Fruit fly (Drosophila melanogaster) S2 (cell line): ENCODE measurements around the gene CG31709.
A peak's percentile ranks its signal among the peaks of the same experiment; 100 is the strongest.

ENCODE experiments used
- CG8478 ChIP-seq: fragments of >200 bp; optimal IDR thresholded peaks from 2 replicates; lab custom pipeline; 2018
- CTCF ChIP-seq, 2 experiments: fragments of >200 bp; optimal IDR thresholded peaks; 2 replicates each; lab custom pipeline; 2018

The CG31709 gene

DNA sequence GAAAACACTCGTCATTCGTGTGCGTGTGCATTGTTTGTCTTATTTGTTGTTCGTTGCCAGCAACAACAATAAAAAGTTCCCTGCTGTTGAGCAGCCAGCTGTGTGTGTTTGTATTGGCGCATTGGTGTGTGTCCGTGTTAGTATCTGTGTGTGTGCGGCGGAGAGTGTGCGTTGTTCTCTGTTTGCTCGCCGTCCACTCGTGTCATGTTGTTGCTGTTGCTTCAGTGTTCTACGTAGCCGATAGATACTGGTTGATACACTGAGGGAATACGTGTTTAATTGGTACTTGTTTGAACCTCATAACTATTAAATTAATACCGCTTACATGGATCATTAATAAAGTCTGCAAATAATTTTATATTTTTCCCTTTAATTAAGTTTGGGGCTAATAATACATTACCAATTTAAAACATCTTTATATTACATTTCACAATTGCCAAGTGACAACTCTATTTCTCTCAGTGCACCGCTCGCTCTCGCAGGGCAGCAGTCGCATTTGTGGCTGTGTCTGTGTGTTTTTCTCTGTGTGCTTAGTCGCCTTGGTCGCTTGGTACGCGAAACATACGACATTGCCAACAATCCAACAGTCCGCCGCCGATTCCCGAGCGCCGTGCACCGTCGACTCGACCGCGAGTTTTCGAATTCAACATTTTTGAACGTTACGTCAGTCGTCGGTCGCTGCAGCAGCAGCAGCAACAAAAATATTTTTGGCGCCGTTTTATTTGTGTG lies 10.9 kb downstream of the CG31709 start, which contains the start of gene brwl:
Gene brwl, plus strand, starts transcription at position 531 of the 729 bp plus-strand sequence.
- TF ChIP-seq CTCF (optimal IDR thresholded peaks at IDR 0.05; lab: Kevin White, UChicago) (no peak), CG8478 (lab: Kevin White, UChicago) (no peak)

DNA sequence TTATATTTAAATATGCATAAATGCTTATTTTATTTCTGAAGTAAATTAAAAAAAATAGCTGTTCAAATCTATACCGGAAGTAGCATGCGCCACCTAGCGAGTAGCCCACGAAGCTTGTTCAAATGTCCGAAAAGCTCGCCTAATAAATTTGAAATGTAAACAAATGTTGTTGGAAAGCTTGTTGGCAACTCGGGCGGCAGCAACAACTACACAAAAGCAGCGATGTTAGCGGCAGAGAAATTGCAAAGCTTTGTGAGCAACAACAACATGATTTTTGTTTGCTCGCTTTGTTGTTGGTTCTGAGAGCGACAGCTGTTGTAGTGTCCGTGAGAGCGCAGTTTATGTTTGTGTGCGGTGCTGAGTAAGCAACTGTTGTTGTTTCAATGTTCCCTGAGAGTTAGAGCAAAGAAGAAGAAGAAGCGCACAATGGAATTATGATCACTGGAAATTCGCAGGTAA lies 12.0 kb downstream of the CG31709 start:
- TF ChIP-seq CG8478 (lab: Kevin White, UChicago) (no peak), CTCF (optimal IDR thresholded peaks at IDR 0.05; lab: Kevin White, UChicago) (peak; percentile 63 to 65)

DNA sequence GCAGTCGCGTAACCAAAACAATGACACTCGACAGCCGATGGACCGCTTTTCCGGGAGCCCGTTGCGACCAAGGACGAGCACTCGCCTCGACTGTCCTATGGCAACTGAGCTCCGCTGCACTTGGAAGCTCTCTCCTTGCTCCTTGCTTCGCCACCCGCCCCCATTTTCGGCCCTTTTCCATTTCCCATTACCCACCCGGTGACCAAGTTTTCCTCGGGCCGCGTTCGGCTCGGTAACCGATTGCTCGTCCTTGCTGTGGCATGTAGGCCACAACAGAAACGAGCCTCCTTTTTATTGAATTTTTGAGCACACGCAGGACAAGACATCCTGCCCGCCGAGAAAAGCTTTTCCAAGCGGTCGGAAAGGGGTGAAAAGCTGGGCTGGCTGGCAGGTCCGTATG lies 12.8 kb downstream of the CG31709 start, which contains the start of gene jp:
Gene jp, minus strand, starts transcription at position 95 of the 400 bp plus-strand sequence.
- TF ChIP-seq CTCF (optimal IDR thresholded peaks at IDR 0.05; lab: Kevin White, UChicago) (no peak), CG8478 (lab: Kevin White, UChicago) (no peak)

DNA sequence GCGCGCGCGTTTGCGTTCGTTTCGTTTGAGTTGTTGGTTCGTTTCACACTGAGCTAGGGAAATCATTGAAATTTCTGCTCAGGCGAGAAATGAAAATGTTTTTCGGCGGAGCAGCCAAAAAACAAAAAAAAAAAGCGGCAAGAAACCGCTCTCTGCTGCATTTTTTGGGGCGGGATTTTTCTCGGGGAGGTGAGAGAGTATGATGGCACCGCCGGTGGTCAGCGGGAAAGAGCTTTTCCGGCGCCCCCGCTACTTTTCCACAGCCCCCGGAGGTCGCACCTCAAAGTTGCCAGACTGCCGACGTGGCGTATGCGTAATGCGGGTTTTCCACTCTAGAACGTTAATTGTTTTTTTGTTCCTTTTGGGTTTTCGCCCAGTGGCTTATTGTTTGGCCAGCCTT lies 14.1 kb downstream of the CG31709 start, which contains the start of gene CG46468:
Gene CG46468, minus strand, starts transcription at position 52 of the 400 bp plus-strand sequence.
- TF ChIP-seq CTCF (optimal IDR thresholded peaks at IDR 0.05; lab: Kevin White, UChicago) (no peak), CG8478 (lab: Kevin White, UChicago) (no peak)

DNA sequence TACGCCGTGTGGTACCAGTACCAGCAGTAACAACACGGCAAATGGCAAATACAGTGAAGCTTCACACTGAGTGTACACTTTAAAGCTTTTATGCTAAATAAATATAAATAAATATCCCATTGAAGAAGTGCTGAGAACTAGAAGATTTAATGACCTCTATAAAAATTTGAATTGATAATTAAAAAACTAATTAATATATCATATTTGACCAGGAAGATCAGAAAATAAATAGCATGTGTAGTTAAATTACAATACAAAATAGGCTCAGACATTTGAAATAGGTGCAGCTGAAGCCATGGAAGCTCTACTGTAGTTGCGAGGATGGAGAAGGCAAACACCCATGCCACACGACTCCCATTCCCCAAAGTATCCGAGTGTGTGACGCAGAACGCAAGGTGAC lies 14.9 kb downstream of the CG31709 start:
- TF ChIP-seq CG8478 (lab: Kevin White, UChicago) (no peak), CTCF (optimal IDR thresholded peaks at IDR 0.05; lab: Kevin White, UChicago) (no peak)

DNA sequence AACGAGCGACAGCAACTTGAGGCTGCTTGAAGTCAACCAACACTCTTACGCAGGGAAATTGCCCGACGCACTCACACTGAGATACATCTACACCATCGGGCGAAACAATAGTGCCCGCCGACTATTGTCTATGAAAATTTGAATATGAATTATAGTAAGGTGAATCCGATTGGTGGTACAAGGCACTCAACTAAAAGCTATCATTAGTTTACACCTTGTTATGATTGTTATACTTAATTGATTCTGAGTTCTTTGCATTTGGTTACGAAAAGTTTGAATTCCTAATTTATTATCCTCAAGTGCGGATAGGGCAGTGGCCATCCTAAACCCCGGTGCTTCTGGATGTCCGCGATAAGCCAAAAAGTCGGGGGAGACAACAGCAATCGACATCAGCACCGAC lies 16.7 kb downstream of the CG31709 start:
- TF ChIP-seq CTCF (optimal IDR thresholded peaks at IDR 0.05; lab: Kevin White, UChicago) (no peak), CG8478 (lab: Kevin White, UChicago) (no peak)

DNA sequence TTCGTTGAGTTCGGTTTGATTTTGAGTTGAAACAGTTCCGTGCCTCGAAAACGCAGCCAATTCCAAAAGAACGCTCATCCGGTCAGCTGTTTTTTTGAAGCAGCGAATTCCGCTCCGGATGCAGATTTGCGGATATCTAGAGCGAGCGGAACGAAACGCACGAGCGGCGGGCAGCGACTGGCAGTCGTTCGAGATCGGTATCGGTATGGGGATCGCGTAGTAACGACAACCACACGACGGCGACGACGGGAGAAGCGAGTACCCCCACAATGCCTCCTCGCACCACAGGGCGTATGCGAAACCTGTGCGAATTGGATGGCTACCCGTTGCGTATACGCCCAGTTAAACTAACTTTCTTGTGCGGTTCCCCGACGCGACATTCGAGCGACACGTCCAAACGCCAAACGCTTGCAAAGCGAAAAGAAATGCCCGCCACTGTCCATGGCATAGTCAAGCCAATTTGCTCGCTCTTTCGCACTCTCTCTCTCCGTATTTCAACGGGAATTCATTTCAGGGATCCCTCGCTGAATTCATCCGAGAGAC lies 19.3 kb downstream of the CG31709 start:
- TF ChIP-seq CTCF (optimal IDR thresholded peaks at IDR 0.05; lab: Kevin White, UChicago): no peak
- no peak for TF ChIP-seq CG8478 (lab: Kevin White, UChicago)

DNA sequence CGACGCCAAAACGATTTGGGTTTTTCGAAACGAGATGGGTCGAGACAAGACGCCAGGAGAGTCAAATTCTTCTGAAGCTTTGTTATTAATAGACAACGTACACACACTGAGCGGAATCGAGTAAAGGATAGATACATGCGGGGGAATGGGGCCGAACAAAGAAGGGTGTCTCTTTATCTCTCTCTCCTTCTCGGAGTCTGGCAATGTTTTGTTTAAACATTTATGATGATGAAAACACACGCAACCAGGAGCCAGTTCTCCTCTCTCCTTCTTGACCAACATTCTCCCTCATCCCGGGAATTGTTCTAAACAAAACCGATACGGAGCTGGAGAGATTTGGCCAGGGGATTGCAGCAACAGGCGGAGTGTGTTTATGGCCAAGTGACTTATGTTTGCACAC lies 21.6 kb downstream of the CG31709 start:
- TF ChIP-seq CTCF (optimal IDR thresholded peaks at IDR 0.05; lab: Kevin White, UChicago): no peak
- no peak for TF ChIP-seq CG8478 (lab: Kevin White, UChicago)

DNA sequence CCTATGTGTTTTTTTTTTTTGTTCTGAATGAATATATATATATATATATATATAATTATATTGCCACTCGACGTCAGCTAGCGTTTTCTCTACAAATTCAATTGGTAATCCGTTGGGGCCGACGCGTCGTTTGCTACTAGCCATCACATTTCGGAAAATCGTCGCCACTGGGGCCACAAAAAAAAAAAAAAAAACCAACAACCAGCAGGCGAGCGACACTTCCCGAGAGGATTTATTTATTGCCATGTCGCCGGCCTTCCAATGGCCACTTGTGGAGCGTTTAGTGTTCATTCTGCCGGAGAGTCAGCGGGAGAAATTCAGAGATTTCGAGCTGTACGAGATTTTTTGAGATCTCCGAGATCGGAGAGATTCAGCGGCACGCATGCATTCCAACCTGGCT lies 28.6 kb downstream of the CG31709 start:
- TF ChIP-seq CTCF (optimal IDR thresholded peaks at IDR 0.05; lab: Kevin White, UChicago) (no peak), CG8478 (lab: Kevin White, UChicago) (no peak)

DNA sequence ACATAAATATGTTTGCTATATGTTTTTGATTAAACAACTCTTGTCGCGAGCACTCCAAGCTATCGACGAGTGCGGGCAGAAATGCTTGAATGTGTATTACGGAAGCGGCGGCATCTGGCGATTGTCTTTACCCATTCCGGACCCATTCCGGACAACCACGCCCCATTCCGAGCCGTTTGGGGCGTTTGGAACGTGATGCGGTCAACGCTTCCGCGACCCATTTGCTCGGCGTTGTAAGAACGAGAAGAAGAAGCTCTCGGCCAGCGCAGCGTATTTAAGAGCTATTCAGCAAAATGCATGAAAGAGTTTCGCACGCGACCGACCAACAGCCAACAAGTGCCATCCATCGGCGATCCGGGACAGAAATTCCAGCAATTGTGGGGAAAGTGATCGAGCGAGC lies 33.9 kb downstream of the CG31709 start, which contains the start of gene CG13114:
Gene CG13114, plus strand, starts transcription at position 301 of the 400 bp plus-strand sequence.
- TF ChIP-seq CTCF (optimal IDR thresholded peaks at IDR 0.05; lab: Kevin White, UChicago) (no peak), CG8478 (lab: Kevin White, UChicago) (no peak)

DNA sequence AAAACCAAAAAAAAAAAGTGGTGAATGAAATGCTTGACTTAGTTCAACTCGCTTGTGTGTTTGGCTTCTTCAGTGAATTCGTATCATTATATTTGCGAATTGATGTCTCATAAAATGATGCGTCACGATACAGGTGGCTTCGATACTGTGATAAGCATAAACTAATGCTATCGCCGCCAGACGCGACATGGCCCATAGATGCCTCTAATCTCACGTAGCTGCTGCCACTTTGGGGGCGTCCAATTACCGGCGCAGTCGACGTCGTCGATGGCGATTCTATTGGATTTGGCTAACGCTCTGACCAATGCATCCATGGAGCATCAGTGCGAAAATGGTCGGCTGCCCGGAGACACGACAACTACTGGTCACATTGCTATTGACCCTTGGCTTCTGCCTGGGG lies 35.6 kb downstream of the CG31709 start, which contains the start of gene CG13113:
Gene CG13113, plus strand, starts transcription at position 301 of the 400 bp plus-strand sequence.
- no peak for TF ChIP-seq CTCF (optimal IDR thresholded peaks at IDR 0.05; lab: Kevin White, UChicago)
- no peak for TF ChIP-seq CG8478 (lab: Kevin White, UChicago)

DNA sequence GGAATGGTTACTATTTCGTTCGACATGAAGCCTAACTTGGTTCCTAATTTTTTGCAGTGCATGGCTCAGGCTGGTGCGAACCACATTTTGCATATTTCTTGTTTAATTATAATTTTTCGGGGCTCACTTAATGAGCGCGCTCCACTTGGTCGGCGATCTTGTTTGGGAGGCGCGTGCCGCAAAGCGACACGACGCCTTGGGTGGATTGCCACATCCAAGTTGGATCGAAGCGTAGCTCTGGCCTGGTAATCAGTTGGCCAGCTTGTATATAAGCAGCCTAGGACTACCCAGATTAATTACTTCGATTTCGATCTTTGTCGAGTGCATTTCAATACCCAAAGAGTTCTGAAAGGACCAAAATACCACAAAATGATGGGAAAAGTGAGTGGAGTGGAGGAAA lies 36.9 kb downstream of the CG31709 start, which contains the start of gene Cpr30B:
Gene Cpr30B, plus strand, starts transcription at position 301 of the 400 bp plus-strand sequence.
- no peak for TF ChIP-seq CG8478 (lab: Kevin White, UChicago)
- TF ChIP-seq CTCF (optimal IDR thresholded peaks at IDR 0.05; lab: Kevin White, UChicago): no peak

DNA sequence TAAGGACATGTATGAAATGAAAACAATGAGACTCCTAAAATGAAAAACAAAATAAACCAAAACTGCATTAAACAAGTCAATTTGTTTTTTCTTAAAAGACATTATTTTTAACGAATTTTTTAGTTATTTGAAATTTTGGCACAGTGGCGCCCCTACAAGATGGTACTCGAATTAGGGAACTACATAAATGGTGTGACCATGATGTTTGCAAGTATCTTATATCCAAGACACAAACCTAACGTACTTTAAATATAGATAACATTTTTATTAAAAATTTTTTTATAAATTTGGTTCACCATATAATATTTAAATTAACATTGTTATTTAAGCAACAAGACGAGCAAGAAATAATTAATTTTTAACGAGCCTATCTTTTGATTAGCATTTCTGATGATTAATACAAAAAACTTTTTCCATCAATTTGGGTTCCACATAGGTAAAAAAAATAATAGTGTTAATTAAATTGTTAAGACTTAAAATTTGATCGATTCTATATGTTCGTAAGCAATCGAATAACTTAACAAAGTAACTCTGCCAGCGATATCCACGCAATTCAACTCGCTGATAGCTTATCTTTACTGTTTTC lies 39.4 kb downstream of the CG31709 start, which contains the start of gene CG17855:
Gene CG17855, plus strand, starts transcription at position 536 of the 586 bp plus-strand sequence.
- no peak for TF ChIP-seq CG8478 (lab: Kevin White, UChicago)
- TF ChIP-seq CTCF (optimal IDR thresholded peaks at IDR 0.05; lab: Kevin White, UChicago): peak; percentile 38 to 87

DNA sequence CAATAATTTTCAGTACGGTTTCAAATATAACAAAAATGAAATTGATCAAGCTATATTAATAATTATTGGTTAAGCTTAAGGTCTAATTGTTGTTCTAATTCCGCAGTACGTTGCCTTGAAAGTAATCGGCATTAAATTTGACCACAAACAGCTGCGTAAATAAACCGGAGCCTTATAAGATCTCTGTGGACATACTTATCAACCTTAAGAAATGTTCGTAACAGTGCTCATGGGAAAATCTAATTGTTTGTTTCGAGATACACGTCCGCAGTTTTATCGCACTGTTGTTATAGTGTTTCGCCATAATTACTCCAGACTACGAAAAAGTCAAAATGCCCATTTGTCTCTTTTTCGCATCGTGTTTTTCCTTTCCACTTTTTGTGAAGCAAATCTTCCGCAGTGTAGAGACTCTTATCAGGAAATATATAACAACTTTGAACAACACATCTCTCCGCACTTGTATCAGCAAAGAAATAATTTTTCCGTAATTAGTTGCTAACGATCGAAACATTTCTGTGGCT lies 49.5 kb downstream of the CG31709 start:
- no peak for TF ChIP-seq CTCF (optimal IDR thresholded peaks at IDR 0.05; lab: Kevin White, UChicago)
